Worm (Caenorhabditis elegans) whole organism, L4 larva: Measurements from ENCODE around the gene nonu-1.

ENCODE experiments used
- aly-2 ChIP-seq: sonication (generic microtip); optimal IDR thresholded peaks from 2 replicates; lab custom pipeline; 2018; ENCODE audit warnings: missing biosample characterization, missing genetic modification characterization
- ceh-20 ChIP-seq: fragments of 200-800 bp; sonication (Bioruptor generic); IDR thresholded peaks from 2 replicates; pipeline ENCODE4 v1.3.6; 2022; ENCODE audit warnings: missing genetic modification reagents, missing genetic modification characterization, missing compliant biosample characterization
- mdl-1 ChIP-seq, 2 experiments: fragments of 150-350 bp in 1 of 2; sonication (generic microtip) in 1 of 2; optimal IDR thresholded peaks; 2 replicates each; lab custom pipeline; 2014 to 2017; ENCODE audit warnings: missing biosample characterization in 2 of 2, missing genetic modification characterization in 2 of 2
- nhr-11 ChIP-seq: fragments of 150-350 bp; optimal IDR thresholded peaks from 2 replicates; lab custom pipeline; 2014; ENCODE audit warnings: missing biosample characterization, missing genetic modification characterization
- nhr-48 ChIP-seq: sonication (generic microtip); optimal IDR thresholded peaks from 2 replicates; lab custom pipeline; 2016; ENCODE audit warnings: mild to moderate bottlenecking, missing genetic modification characterization, missing compliant biosample characterization
- nhr-6 ChIP-seq: fragments of 150-350 bp; optimal IDR thresholded peaks from 2 replicates; lab custom pipeline; 2014; ENCODE audit warnings: missing biosample characterization, missing genetic modification characterization
- pha-4 ChIP-seq, 2 experiments: fragments of 150-350 bp in 1 of 2; fragments of 200-800 bp in 1 of 2; sonication (Bioruptor generic) in 1 of 2; IDR thresholded peaks in 1 of 2; optimal IDR thresholded peaks in 1 of 2; 2 replicates each; pipeline versions ENCODE4 v1.3.6 to Lab custom; 2014 to 2022; ENCODE audit warnings: missing genetic modification characterization in 2 of 2, missing genetic modification reagents in 2 of 2, missing biosample characterization in 1 of 2, missing compliant biosample characterization in 1 of 2
- zfp-2 ChIP-seq: sonication (generic microtip); optimal IDR thresholded peaks from 2 replicates; lab custom pipeline; 2016; ENCODE audit warnings: mild to moderate bottlenecking, missing genetic modification characterization, missing compliant biosample characterization

DNA sequence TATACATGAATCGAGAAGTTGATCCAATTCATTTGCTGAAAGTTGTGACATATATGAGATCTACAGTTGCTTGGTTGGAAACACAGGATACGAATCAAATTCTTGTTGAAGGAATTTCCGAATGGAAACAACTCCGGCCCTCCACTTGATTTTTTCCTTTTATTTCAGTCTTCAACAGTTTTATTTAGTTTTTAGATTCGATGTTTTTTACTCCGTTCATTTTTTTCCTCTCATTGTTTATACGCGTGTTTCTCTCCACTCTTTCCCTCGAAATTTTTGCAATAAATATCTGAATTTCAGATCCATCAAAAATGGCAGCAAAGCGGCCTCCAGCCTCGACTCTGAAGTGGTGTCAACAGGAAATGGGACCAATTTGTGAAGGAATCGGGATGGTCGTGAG is 13.4 kb upstream of the nonu-1 start, which contains the start of gene coq-8:
- TF ChIP-seq ceh-20 (no peak), nhr-48 (tag; lab: Kevin White, UChicago) (no peak), aly-2 (tag; lab: Kevin White, UChicago) (no peak), pha-4 (GFP tag; IDR thresholded peaks at IDR 0.05; lab: Robert Waterston, UW) (no peak), pha-4 (tag; optimal IDR thresholded peaks at IDR 0.05; lab: Kevin White, UChicago) (no peak), nhr-6 (tag; lab: Kevin White, UChicago) (no peak), nhr-11 (tag; lab: Kevin White, UChicago) (no peak), zfp-2 (tag; lab: Kevin White, UChicago) (no peak), mdl-1 (tag; optimal IDR thresholded peaks at IDR 0.05; lab: Kevin White, UChicago) (no peak)
